Fruit fly (Drosophila melanogaster) whole organism, prepupa: ENCODE data around the gene Sfp84E.

Source experiments
- Blimp-1 ChIP-seq: fragments of 200-800 bp; sonication (Bioruptor generic); optimal IDR thresholded peaks from 3 replicates; lab custom pipeline; 2017; ENCODE audit warnings: missing biosample characterization, missing genetic modification characterization, mild to moderate bottlenecking, moderate library complexity, missing genetic modification reagents
- CG10669 ChIP-seq: fragments of 200-800 bp; sonication (Bioruptor generic); optimal IDR thresholded peaks from 3 replicates; lab custom pipeline; 2018; ENCODE audit warnings: missing biosample characterization, mild to moderate bottlenecking, missing genetic modification characterization, moderate library complexity
- CG11294 ChIP-seq: fragments of 200-800 bp; sonication (Bioruptor generic); IDR thresholded peaks from 2 replicates; pipeline ENCODE4 v1.3.6; 2022; ENCODE audit warnings: missing biosample characterization, missing genetic modification characterization
- CG11762 ChIP-seq: fragments of 200-800 bp; sonication (Bioruptor generic); optimal IDR thresholded peaks from 3 replicates; lab custom pipeline; 2016; ENCODE audit warnings: missing biosample characterization, missing genetic modification characterization; ENCODE audit not compliant: insufficient read depth
- CG15336 ChIP-seq: fragments of 200-800 bp; sonication (Bioruptor generic); IDR thresholded peaks from 2 replicates; pipeline ENCODE4 v1.3.6; 2022; ENCODE audit warnings: missing biosample characterization, missing genetic modification characterization
- CG16779 ChIP-seq: fragments of 200-800 bp; sonication (Bioruptor generic); optimal IDR thresholded peaks from 3 replicates; lab custom pipeline; 2017; ENCODE audit warnings: missing biosample characterization, mild to moderate bottlenecking, missing genetic modification characterization
- CG31627 ChIP-seq: fragments of 200-800 bp; sonication (Bioruptor generic); optimal IDR thresholded peaks from 3 replicates; lab custom pipeline; 2016; ENCODE audit warnings: missing biosample characterization, missing genetic modification characterization
- CG3919 ChIP-seq: fragments of 200-800 bp; sonication (Bioruptor generic); optimal IDR thresholded peaks from 3 replicates; lab custom pipeline; 2016; ENCODE audit warnings: missing biosample characterization, missing genetic modification characterization
- CG6163 ChIP-seq: fragments of 200-800 bp; sonication (Bioruptor generic); IDR thresholded peaks from 3 replicates; pipeline ENCODE4 v1.3.6; 2022; ENCODE audit warnings: missing biosample characterization, missing genetic modification characterization
- CG6276 ChIP-seq: fragments of 200-800 bp; sonication (Bioruptor generic); optimal IDR thresholded peaks from 2 replicates; lab custom pipeline; 2017; ENCODE audit warnings: missing biosample characterization, mild to moderate bottlenecking, missing genetic modification characterization
- CG6854 ChIP-seq: fragments of 200-800 bp; sonication (Bioruptor generic); optimal IDR thresholded peaks from 2 replicates; lab custom pipeline; 2017; ENCODE audit warnings: missing biosample characterization, mild to moderate bottlenecking, missing genetic modification characterization
- CG7368 ChIP-seq: fragments of 200-800 bp; sonication (Bioruptor generic); optimal IDR thresholded peaks from 3 replicates; lab custom pipeline; 2016; ENCODE audit warnings: missing biosample characterization, missing genetic modification characterization
- CG8119 ChIP-seq: fragments of 200-800 bp; sonication (Bioruptor generic); IDR thresholded peaks from 3 replicates; pipeline ENCODE4 v1.3.6; 2022; ENCODE audit warnings: missing biosample characterization, missing genetic modification characterization
- CG8319 ChIP-seq: fragments of 200-800 bp; sonication (Bioruptor generic); optimal IDR thresholded peaks from 3 replicates; lab custom pipeline; 2016; ENCODE audit warnings: missing biosample characterization, missing genetic modification characterization
- CG9139 ChIP-seq: fragments of 200-800 bp; sonication (Bioruptor generic); optimal IDR thresholded peaks from 3 replicates; lab custom pipeline; 2017; ENCODE audit warnings: missing biosample characterization, mild to moderate bottlenecking, missing genetic modification characterization
- Ets96B ChIP-seq: fragments of 200-800 bp; optimal IDR thresholded peaks from 2 replicates; lab custom pipeline; 2019; ENCODE audit warnings: missing biosample characterization, mild to moderate bottlenecking, missing genetic modification characterization, moderate library complexity
- Hr38 ChIP-seq: sonication (Bioruptor generic); optimal IDR thresholded peaks from 2 replicates; lab custom pipeline; 2016; ENCODE audit warnings: missing biosample characterization, missing genetic modification characterization
- Hr4 ChIP-seq: fragments of 200-800 bp; sonication (Bioruptor generic); optimal IDR thresholded peaks from 3 replicates; lab custom pipeline; 2016; ENCODE audit warnings: missing biosample characterization, missing genetic modification characterization
- Met ChIP-seq: fragments of 200-800 bp; sonication (Bioruptor generic); optimal IDR thresholded peaks from 3 replicates; lab custom pipeline; 2016; ENCODE audit warnings: missing biosample characterization, missing genetic modification characterization
- OdsH ChIP-seq: fragments of 200-800 bp; sonication (Bioruptor generic); optimal IDR thresholded peaks from 3 replicates; lab custom pipeline; 2016; ENCODE audit warnings: missing biosample characterization, missing genetic modification characterization
- Smox ChIP-seq: fragments of 200-800 bp; sonication (Bioruptor generic); optimal IDR thresholded peaks from 3 replicates; lab custom pipeline; 2016; ENCODE audit warnings: missing biosample characterization, missing genetic modification characterization
- Sox102F ChIP-seq: fragments of 200-800 bp; sonication (Bioruptor generic); optimal IDR thresholded peaks from 2 replicates; lab custom pipeline; 2016; ENCODE audit warnings: missing biosample characterization, mild to moderate bottlenecking, missing genetic modification characterization
- Sox14 ChIP-seq: fragments of 200-800 bp; sonication (Bioruptor generic); optimal IDR thresholded peaks from 3 replicates; lab custom pipeline; 2016; ENCODE audit warnings: missing biosample characterization, missing genetic modification characterization
- Sox15 ChIP-seq: fragments of 200-800 bp; sonication (Bioruptor generic); optimal IDR thresholded peaks from 3 replicates; lab custom pipeline; 2016; ENCODE audit warnings: missing biosample characterization, missing genetic modification characterization
- achi ChIP-seq: fragments of 200-800 bp; sonication (Bioruptor generic); optimal IDR thresholded peaks from 3 replicates; lab custom pipeline; 2016; ENCODE audit warnings: missing biosample characterization, missing genetic modification characterization
- cyc ChIP-seq: fragments of 200-800 bp; sonication (Bioruptor generic); optimal IDR thresholded peaks from 3 replicates; lab custom pipeline; 2016; ENCODE audit warnings: missing biosample characterization, missing genetic modification characterization
- dac ChIP-seq: fragments of 200-800 bp; sonication (Bioruptor generic); optimal IDR thresholded peaks from 2 replicates; lab custom pipeline; 2017; ENCODE audit warnings: missing biosample characterization, mild to moderate bottlenecking, missing genetic modification characterization
- dsx ChIP-seq: fragments of 200-800 bp; optimal IDR thresholded peaks from 3 replicates; lab custom pipeline; 2019; ENCODE audit warnings: missing biosample characterization, mild to moderate bottlenecking, missing genetic modification characterization, moderate library complexity; ENCODE audit not compliant: poor library complexity, severe bottlenecking
- esn ChIP-seq: fragments of 200-800 bp; sonication (Bioruptor generic); optimal IDR thresholded peaks from 2 replicates; lab custom pipeline; 2016; ENCODE audit warnings: missing biosample characterization, mild to moderate bottlenecking, missing genetic modification characterization, moderate library complexity
- fd85E ChIP-seq: fragments of 200-800 bp; sonication (Bioruptor generic); optimal IDR thresholded peaks from 3 replicates; lab custom pipeline; 2016; ENCODE audit warnings: missing biosample characterization, missing genetic modification characterization
- lz ChIP-seq: fragments of 200-800 bp; sonication (Bioruptor generic); optimal IDR thresholded peaks from 3 replicates; lab custom pipeline; 2016; ENCODE audit warnings: missing biosample characterization, missing genetic modification characterization
- net ChIP-seq: fragments of 200-800 bp; sonication (Bioruptor generic); optimal IDR thresholded peaks from 3 replicates; lab custom pipeline; 2016; ENCODE audit warnings: missing biosample characterization, missing genetic modification characterization
- pdm3 ChIP-seq: fragments of 200-800 bp; sonication (Bioruptor generic); optimal IDR thresholded peaks from 3 replicates; lab custom pipeline; 2016; ENCODE audit warnings: missing biosample characterization, missing genetic modification characterization
- ss ChIP-seq, 2 experiments: fragments of 200-800 bp; sonication (Bioruptor generic); optimal IDR thresholded peaks; 2 replicates in 1 of 2; 3 replicates in 1 of 2; lab custom pipeline; 2017 to 2018; ENCODE audit warnings: mild to moderate bottlenecking in 2 of 2, missing biosample characterization in 2 of 2, missing genetic modification characterization in 2 of 2, moderate library complexity in 1 of 2
- svp ChIP-seq: fragments of 200-800 bp; sonication (Bioruptor generic); peaks from one replicate; lab custom pipeline; 2016; ENCODE audit warnings: missing biosample characterization, missing genetic modification characterization
- topi ChIP-seq: fragments of 200-800 bp; sonication (Bioruptor generic); optimal IDR thresholded peaks from 3 replicates; lab custom pipeline; 2016; ENCODE audit warnings: missing biosample characterization, missing genetic modification characterization
- vri ChIP-seq: fragments of 200-800 bp; sonication (Bioruptor generic); optimal IDR thresholded peaks from 3 replicates; lab custom pipeline; 2016; ENCODE audit warnings: missing biosample characterization, mild to moderate bottlenecking, missing genetic modification characterization

Sfp84E gene

DNA sequence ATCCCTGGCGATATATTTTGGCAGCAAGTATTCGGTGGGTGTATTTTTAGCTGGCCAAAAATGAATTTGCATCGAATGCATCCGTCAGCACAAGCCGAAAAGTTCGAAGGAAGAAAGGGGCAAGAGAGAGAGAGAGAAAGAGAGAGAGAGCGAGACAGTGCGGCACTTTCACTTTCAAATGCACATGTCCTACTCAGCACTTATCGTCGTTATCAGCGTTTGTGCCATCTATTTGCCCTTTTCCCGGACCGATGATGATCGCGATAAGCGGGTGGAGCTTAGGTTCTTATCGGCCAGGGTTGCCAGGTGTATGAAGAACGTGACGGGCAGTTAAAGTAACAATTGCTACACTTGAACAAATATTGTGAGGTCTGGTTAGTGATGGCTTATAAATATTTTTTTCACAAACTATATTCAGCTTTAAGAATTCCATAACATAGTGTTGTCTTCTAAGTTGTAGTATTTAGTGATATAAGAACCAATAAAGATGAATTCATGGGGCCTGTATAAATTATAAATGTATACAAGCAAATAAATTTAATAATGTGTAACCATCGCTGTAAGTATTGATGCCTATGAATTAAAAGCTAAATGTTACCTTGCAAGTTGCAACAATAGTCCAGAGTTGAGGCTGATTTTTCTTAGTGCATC, 35.3 kb downstream of the Sfp84E start (continued):
- TF ChIP-seq ss (GFP tag; optimal IDR thresholded peaks at IDR 0.05; lab: Kevin White, UChicago) (no peak), Blimp-1 (GFP tag; lab: Kevin White, UChicago) (peak; percentile 60), lz (GFP tag; lab: Kevin White, UChicago) (peak; percentile 18), Sox15 (no peak), CG31627 (GFP tag; lab: Kevin White, UChicago) (peak; percentile 12), CG9139 (GFP tag; lab: Kevin White, UChicago) (no peak), CG16779 (tag; lab: Kevin White, UChicago) (no peak), dac (no peak), esn (GFP tag; lab: Kevin White, UChicago) (peak; percentile 34), Ets96B (tag; lab: Kevin White, UChicago) (no peak), achi (GFP tag; lab: Kevin White, UChicago) (peak; percentile 19), CG8319 (GFP tag; lab: Kevin White, UChicago) (no peak), CG15336 (GFP tag; lab: Robert Waterston, UW) (no peak), OdsH (peak; percentile 20), CG11762 (GFP tag; lab: Kevin White, UChicago) (no peak), net (GFP tag; lab: Kevin White, UChicago) (no peak), CG6163 (GFP tag; lab: Robert Waterston, UW) (no peak), Hr38 (no peak), cyc (GFP tag; lab: Kevin White, UChicago) (no peak), topi (no peak), vri (GFP tag; lab: Kevin White, UChicago) (no peak), svp (peak; percentile 59), Smox (GFP tag; lab: Kevin White, UChicago) (no peak), Hr4 (GFP tag; lab: Kevin White, UChicago) (peak; percentile 45), fd85E (GFP tag; lab: Kevin White, UChicago) (no peak), Sox14 (GFP tag; lab: Kevin White, UChicago) (peak; percentile 4), CG6276 (no peak), CG7368 (no peak), CG11294 (GFP tag; lab: Robert Waterston, UW) (no peak), Met (GFP tag; lab: Kevin White, UChicago) (peak; percentile 26), pdm3 (GFP tag; lab: Kevin White, UChicago) (peak; percentile 31), CG6854 (no peak), Sox102F (no peak)

DNA sequence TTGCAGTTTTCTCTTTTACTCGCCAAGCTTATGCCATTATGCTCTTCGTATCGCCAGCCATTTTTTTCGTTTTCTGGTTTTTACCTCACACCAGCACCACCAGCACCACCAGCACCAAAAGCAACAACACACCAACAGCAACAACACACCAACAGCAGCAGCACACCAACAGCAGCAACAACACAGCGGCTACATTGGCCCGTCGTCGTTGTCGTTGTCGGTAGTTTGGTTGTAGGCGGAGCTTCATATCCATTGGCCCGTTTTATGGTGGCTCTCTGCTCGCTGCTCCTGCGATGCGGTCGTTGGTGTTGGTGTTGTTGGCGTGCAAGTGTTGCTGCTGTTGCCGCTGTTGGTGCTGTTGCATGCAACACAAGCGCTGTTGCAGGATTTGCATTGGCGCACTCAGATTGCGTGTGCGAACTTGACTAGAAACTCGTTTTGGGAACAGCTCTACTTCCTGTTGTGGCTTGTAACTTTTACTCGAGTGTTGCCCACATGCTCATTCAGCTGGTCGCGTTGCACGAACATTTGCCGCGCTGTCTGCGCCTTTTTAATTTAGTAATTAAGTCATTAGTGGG, 43.2 kb downstream of the Sfp84E start:
- no peak for TF ChIP-seq Sox102F
- TF ChIP-seq CG15336 (GFP tag; lab: Robert Waterston, UW) = no peak
- no peak for TF ChIP-seq CG10669 (GFP tag; lab: Kevin White, UChicago)
- peak in 1 of 2 experiments; percentile 96 for TF ChIP-seq ss (GFP tag; optimal IDR thresholded peaks at IDR 0.05; lab: Kevin White, UChicago)
- TF ChIP-seq CG8119 (GFP tag; lab: Robert Waterston, UW) = no peak
- TF ChIP-seq dsx = peak; percentile 87
- peak; percentile 65 for TF ChIP-seq CG3919 (GFP tag; lab: Kevin White, UChicago)
- no peak for TF ChIP-seq cyc (GFP tag; lab: Kevin White, UChicago)
- TF ChIP-seq CG6276 = no peak
- TF ChIP-seq, all 60 proteins: peak for 3
